Worm (Caenorhabditis elegans) whole organism, L3 larva: Measurements from ENCODE around the gene F35D11.3.

Source experiments
- R02D3.7 ChIP-seq: fragments of 150-350 bp; optimal IDR thresholded peaks from 2 replicates; lab custom pipeline; 2014; ENCODE audit warnings: missing biosample characterization, missing genetic modification characterization
- ZK546.5 ChIP-seq: sonication (generic microtip); optimal IDR thresholded peaks from 2 replicates; lab custom pipeline; 2017; ENCODE audit warnings: missing biosample characterization, missing genetic modification characterization
- aly-2 ChIP-seq: fragments of 150-350 bp; optimal IDR thresholded peaks from 2 replicates; lab custom pipeline; 2014; ENCODE audit warnings: missing biosample characterization, missing genetic modification characterization
- ama-1 ChIP-seq: fragments of 150-350 bp; optimal IDR thresholded peaks from 2 replicates; lab custom pipeline; 2018
- ceh-16 ChIP-seq: sonication (generic microtip); optimal IDR thresholded peaks from 2 replicates; lab custom pipeline; 2017; ENCODE audit warnings: missing biosample characterization, missing genetic modification characterization
- ceh-28 ChIP-seq: fragments of 150-350 bp; optimal IDR thresholded peaks from 2 replicates; lab custom pipeline; 2014; ENCODE audit warnings: missing biosample characterization, missing genetic modification reagents, missing genetic modification characterization
- ceh-9 ChIP-seq: sonication (generic microtip); optimal IDR thresholded peaks from 2 replicates; lab custom pipeline; 2018; ENCODE audit warnings: missing biosample characterization, missing genetic modification characterization
- egl-27 ChIP-seq: sonication (generic microtip); optimal IDR thresholded peaks from 4 replicates; lab custom pipeline; 2017; ENCODE audit warnings: missing biosample characterization, missing genetic modification reagents, missing genetic modification characterization
- egl-5 ChIP-seq: fragments of 150-350 bp; optimal IDR thresholded peaks from 2 replicates; lab custom pipeline; 2017; ENCODE audit warnings: missing biosample characterization, missing genetic modification reagents, missing genetic modification characterization, inconsistent platforms
- elt-2 ChIP-seq: sonication (generic microtip); optimal IDR thresholded peaks from 2 replicates; lab custom pipeline; 2016; ENCODE audit warnings: missing genetic modification reagents, mild to moderate bottlenecking, missing genetic modification characterization, missing compliant biosample characterization
- elt-3 ChIP-seq, 3 experiments: fragments of 150-350 bp in 1 of 3; sonication (generic microtip) in 2 of 3; optimal IDR thresholded peaks; 2 replicates in 2 of 3; 4 replicates in 1 of 3; lab custom pipeline; 2014 to 2017; ENCODE audit warnings: missing biosample characterization in 3 of 3, missing genetic modification characterization in 3 of 3
- fkh-10 ChIP-seq: sonication (generic microtip); optimal IDR thresholded peaks from 2 replicates; lab custom pipeline; 2017; ENCODE audit warnings: missing biosample characterization, missing genetic modification reagents, missing genetic modification characterization
- fkh-2 ChIP-seq: fragments of 150-350 bp; optimal IDR thresholded peaks from 2 replicates; lab custom pipeline; 2014; ENCODE audit warnings: missing biosample characterization, missing genetic modification reagents, missing genetic modification characterization
- hmg-11 ChIP-seq: sonication (generic microtip); optimal IDR thresholded peaks from 2 replicates; lab custom pipeline; 2016; ENCODE audit warnings: missing genetic modification characterization, missing compliant biosample characterization
- jun-1 ChIP-seq: fragments of 150-350 bp; optimal IDR thresholded peaks from 2 replicates; lab custom pipeline; 2014; ENCODE audit warnings: missing biosample characterization, missing genetic modification reagents, missing genetic modification characterization
- lin-15B ChIP-seq: fragments of 150-350 bp; optimal IDR thresholded peaks from 2 replicates; lab custom pipeline; 2014; ENCODE audit warnings: missing biosample characterization, missing genetic modification characterization
- lin-39 ChIP-seq: fragments of 150-350 bp; optimal IDR thresholded peaks from 2 replicates; lab custom pipeline; 2018; ENCODE audit warnings: missing biosample characterization, missing genetic modification reagents, missing genetic modification characterization
- lsy-12 ChIP-seq: sonication (generic microtip); optimal IDR thresholded peaks from 2 replicates; lab custom pipeline; 2016; ENCODE audit warnings: mild to moderate bottlenecking, missing genetic modification characterization, missing compliant biosample characterization
- mdl-1 ChIP-seq: fragments of 150-350 bp; optimal IDR thresholded peaks from 2 replicates; lab custom pipeline; 2014; ENCODE audit warnings: missing biosample characterization, missing genetic modification characterization
- mml-1 ChIP-seq: fragments of 150-350 bp; sonication (generic microtip); optimal IDR thresholded peaks from 3 replicates; lab custom pipeline; 2014; ENCODE audit warnings: missing biosample characterization, missing genetic modification characterization
- nfya-1 ChIP-seq: sonication (generic microtip); optimal IDR thresholded peaks from 2 replicates; lab custom pipeline; 2017; ENCODE audit warnings: missing genetic modification characterization, mild to moderate bottlenecking, missing compliant biosample characterization, antibody characterized with exemption, moderate library complexity; ENCODE audit not compliant: insufficient read depth
- nhr-11 ChIP-seq: fragments of 150-350 bp; optimal IDR thresholded peaks from 2 replicates; lab custom pipeline; 2014; ENCODE audit warnings: missing biosample characterization, missing genetic modification characterization
- nhr-23 ChIP-seq: fragments of 150-350 bp; optimal IDR thresholded peaks from 2 replicates; lab custom pipeline; 2014; ENCODE audit warnings: missing biosample characterization, missing genetic modification reagents, missing genetic modification characterization
- nhr-25 ChIP-seq: sonication (generic microtip); optimal IDR thresholded peaks from 2 replicates; lab custom pipeline; 2017; ENCODE audit warnings: missing biosample characterization, missing genetic modification characterization
- nhr-28 ChIP-seq: fragments of 150-350 bp; optimal IDR thresholded peaks from 2 replicates; lab custom pipeline; 2014; ENCODE audit warnings: missing biosample characterization, missing genetic modification characterization
- nhr-43 ChIP-seq: sonication (generic microtip); optimal IDR thresholded peaks from 2 replicates; lab custom pipeline; 2016; ENCODE audit warnings: mild to moderate bottlenecking, missing genetic modification characterization, missing compliant biosample characterization; ENCODE audit not compliant: poor library complexity, severe bottlenecking
- nhr-67 ChIP-seq: fragments of 150-350 bp; optimal IDR thresholded peaks from 2 replicates; lab custom pipeline; 2014; ENCODE audit warnings: missing biosample characterization, missing genetic modification characterization
- nhr-77 ChIP-seq: fragments of 150-350 bp; optimal IDR thresholded peaks from 2 replicates; lab custom pipeline; 2014; ENCODE audit warnings: missing biosample characterization, missing genetic modification characterization
- pha-4 ChIP-seq: fragments of 150-350 bp; optimal IDR thresholded peaks from 2 replicates; lab custom pipeline; 2014; ENCODE audit warnings: missing biosample characterization, missing genetic modification reagents, missing genetic modification characterization
- pqm-1 ChIP-seq: fragments of 150-350 bp; optimal IDR thresholded peaks from 2 replicates; lab custom pipeline; 2017; ENCODE audit warnings: missing biosample characterization, missing genetic modification characterization, inconsistent platforms
- skn-1 ChIP-seq: fragments of 150-350 bp; optimal IDR thresholded peaks from 2 replicates; lab custom pipeline; 2014; ENCODE audit warnings: missing biosample characterization, missing genetic modification characterization
- snpc-4 ChIP-seq: fragments of 150-350 bp; optimal IDR thresholded peaks from 2 replicates; lab custom pipeline; 2014; ENCODE audit warnings: missing biosample characterization, missing genetic modification characterization
- tbx-2 ChIP-seq: sonication (generic microtip); optimal IDR thresholded peaks from 2 replicates; lab custom pipeline; 2016; ENCODE audit warnings: mild to moderate bottlenecking, missing genetic modification characterization, missing compliant biosample characterization
- ztf-11 ChIP-seq: fragments of 150-350 bp; optimal IDR thresholded peaks from 2 replicates; lab custom pipeline; 2014; ENCODE audit warnings: missing biosample characterization, missing genetic modification characterization
- ztf-4 ChIP-seq: fragments of 150-350 bp; optimal IDR thresholded peaks from 2 replicates; lab custom pipeline; 2014; ENCODE audit warnings: missing biosample characterization, missing genetic modification characterization

The F35D11.3 gene

DNA sequence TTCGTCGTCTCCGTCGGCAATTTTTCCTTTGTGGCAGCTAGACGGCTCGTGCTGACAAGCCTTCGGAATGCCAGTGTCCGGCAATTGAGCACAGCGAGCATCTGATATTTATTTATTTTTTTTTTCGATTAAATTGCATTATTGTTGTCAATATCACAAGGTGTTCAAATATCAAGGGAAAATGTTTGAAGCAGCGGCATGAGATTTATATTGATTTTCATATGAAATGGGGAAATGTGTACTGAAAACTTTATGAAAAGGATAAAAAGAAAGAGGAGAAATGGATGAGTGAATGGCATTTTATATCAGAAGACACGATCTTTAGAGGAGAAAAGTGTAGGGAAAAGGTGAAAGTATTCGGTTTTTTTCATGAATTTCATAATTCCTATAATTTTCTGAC, 5.6 kb upstream of the F35D11.3 start, which contains the start of gene coa-3:
TSS of gene coa-3 (minus strand) at position 101 of the 400 bp plus-strand sequence.
- TF ChIP-seq ceh-28 (tag; lab: Kevin White, UChicago), result no peak
- no peak for TF ChIP-seq aly-2 (tag; lab: Kevin White, UChicago)
- TF ChIP-seq ZK546.5 (tag; lab: Kevin White, UChicago), result no peak
- no peak for TF ChIP-seq pqm-1

DNA sequence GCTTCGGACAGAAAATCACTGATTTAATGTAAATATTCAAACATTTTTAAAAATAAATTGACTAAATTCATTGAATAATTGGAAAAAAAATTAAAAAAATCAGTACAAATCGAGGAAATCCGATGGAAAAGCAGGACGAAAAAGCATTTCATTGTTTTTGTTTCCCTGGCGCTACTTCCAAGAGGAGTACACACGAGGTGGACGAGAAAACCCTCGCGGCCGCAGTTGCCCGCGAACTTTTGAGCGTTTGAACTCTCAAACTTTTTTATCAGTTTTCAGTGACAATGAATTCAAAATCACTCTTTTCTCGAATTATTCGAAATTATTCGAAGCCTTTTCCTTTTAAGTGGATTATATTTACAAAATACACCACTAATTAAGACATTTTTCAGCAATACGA, 5.1 kb upstream of the F35D11.3 start, which contains the start of gene F35D11.4:
TSS of gene F35D11.4 (plus strand) at position 393 of the 400 bp plus-strand sequence.
- TF ChIP-seq lsy-12 (tag; lab: Kevin White, UChicago) (peak; percentile 88), nhr-23 (tag; lab: Kevin White, UChicago) (peak; percentile 74), pqm-1 (peak; percentile 62), nhr-28 (tag; lab: Kevin White, UChicago) (no peak), lin-39 (tag; lab: Kevin White, UChicago) (peak; percentile 18), hmg-11 (tag; lab: Kevin White, UChicago) (peak; percentile 36), nhr-77 (tag; lab: Kevin White, UChicago) (no peak), mml-1 (no peak), nfya-1 (tag; lab: Kevin White, UChicago) (peak; percentile 73), tbx-2 (no peak), elt-3 (tag; optimal IDR thresholded peaks at IDR 0.05; lab: Kevin White, UChicago) (no peak), ztf-4 (tag; lab: Kevin White, UChicago) (no peak), ama-1 (lab: Kevin White, UChicago) (no peak), skn-1 (tag; lab: Kevin White, UChicago) (peak; percentile 43), mdl-1 (no peak), elt-2 (tag; lab: Kevin White, UChicago) (peak; percentile 60), R02D3.7 (tag; lab: Kevin White, UChicago) (peak; percentile 41), ceh-9 (no peak), pha-4 (tag; lab: Kevin White, UChicago) (peak; percentile 72), ceh-28 (tag; lab: Kevin White, UChicago) (peak; percentile 13), ceh-16 (tag; lab: Kevin White, UChicago) (no peak), lin-15B (peak; percentile 89), snpc-4 (peak; percentile 81), egl-27 (tag; lab: Kevin White, UChicago) (no peak), nhr-43 (peak; percentile 92), ztf-11 (tag; lab: Kevin White, UChicago) (no peak), nhr-25 (tag; lab: Kevin White, UChicago) (peak; percentile 60), egl-5 (tag; lab: Kevin White, UChicago) (peak; percentile 56), fkh-2 (tag; lab: Kevin White, UChicago) (no peak), jun-1 (tag; lab: Kevin White, UChicago) (peak; percentile 27)
- TF ChIP-seq, all 47 proteins: peak for 17

DNA sequence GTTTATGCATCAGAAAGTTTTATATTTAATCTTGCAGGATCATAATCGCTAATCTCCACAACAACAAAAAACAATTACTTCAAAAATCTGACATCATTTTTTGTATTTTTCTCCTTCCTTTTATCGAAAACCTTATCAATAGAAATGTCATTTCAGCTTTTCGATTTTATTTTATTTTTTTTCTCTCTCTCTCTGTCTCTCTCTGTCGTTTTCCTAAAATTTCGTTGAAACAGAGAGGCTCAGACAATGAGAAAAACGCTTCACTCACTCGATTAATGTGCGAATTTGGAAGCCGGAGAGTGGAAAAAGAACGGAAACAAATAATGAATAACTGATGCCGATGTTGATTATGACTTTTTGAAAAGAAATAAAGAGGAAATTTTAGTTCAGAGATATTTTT, 4.0 kb upstream of the F35D11.3 start:
- TF ChIP-seq R02D3.7 (tag; lab: Kevin White, UChicago) (no peak), elt-2 (tag; lab: Kevin White, UChicago) (peak; percentile 93), pha-4 (tag; lab: Kevin White, UChicago) (peak; percentile 54), ceh-28 (tag; lab: Kevin White, UChicago) (peak; percentile 31), nhr-11 (no peak), pqm-1 (peak; percentile 97), jun-1 (tag; lab: Kevin White, UChicago) (peak; percentile 50), ztf-4 (tag; lab: Kevin White, UChicago) (no peak)

DNA sequence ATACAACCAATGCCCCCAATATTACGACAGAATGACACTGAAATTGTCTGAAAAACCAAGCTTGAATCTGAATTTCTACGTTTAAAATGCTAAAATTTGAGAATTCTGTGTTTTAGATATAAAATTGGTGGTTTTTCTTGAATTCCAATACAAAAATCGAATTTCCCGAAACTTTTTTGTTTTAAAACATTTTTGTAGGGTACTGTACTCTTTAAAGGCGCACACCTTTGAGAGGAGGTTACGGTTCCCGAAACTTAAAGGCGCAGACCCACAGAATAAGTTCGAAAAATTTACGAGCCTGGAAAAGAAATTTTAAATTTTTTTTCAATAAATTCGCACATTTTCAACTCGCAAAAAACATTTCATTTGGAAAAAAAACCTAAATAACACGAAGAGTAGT, 3.5 kb upstream of the F35D11.3 start:
- no peak for TF ChIP-seq pha-4 (tag; lab: Kevin White, UChicago)
- no peak for TF ChIP-seq jun-1 (tag; lab: Kevin White, UChicago)
- no peak for TF ChIP-seq fkh-10 (GFP tag; lab: Kevin White, UChicago)
- no peak for TF ChIP-seq mdl-1
- TF ChIP-seq hmg-11 (tag; lab: Kevin White, UChicago), result no peak
- no peak for TF ChIP-seq tbx-2
- TF ChIP-seq nhr-43, result no peak
- no peak for TF ChIP-seq ceh-9
- TF ChIP-seq aly-2 (tag; lab: Kevin White, UChicago), result no peak
- TF ChIP-seq lin-39 (tag; lab: Kevin White, UChicago), result no peak
- no peak for TF ChIP-seq R02D3.7 (tag; lab: Kevin White, UChicago)
- TF ChIP-seq nhr-25 (tag; lab: Kevin White, UChicago), result no peak
- TF ChIP-seq pqm-1, result no peak
- TF ChIP-seq nhr-67 (tag; lab: Kevin White, UChicago), result no peak
